Fruit fly (Drosophila melanogaster) whole organism, embryonic: ENCODE results near the gene CG6878.

ENCODE experiments used
- NK7.1 ChIP-seq: fragments of 200-800 bp; sonication (Bioruptor generic); optimal IDR thresholded peaks from 3 replicates; lab custom pipeline; 2016; ENCODE audit warnings: missing biosample characterization, missing genetic modification characterization
- Sry-δ ChIP-seq: fragments of 200-800 bp; sonication (Bioruptor generic); optimal IDR thresholded peaks from 2 replicates; lab custom pipeline; 2016; ENCODE audit warnings: missing biosample characterization, missing genetic modification characterization
- ci ChIP-seq: fragments of 200-800 bp; sonication (Bioruptor generic); IDR thresholded peaks from 3 replicates; pipeline ENCODE4 v1.3.6; 2022; ENCODE audit warnings: missing biosample characterization, missing genetic modification characterization

DNA sequence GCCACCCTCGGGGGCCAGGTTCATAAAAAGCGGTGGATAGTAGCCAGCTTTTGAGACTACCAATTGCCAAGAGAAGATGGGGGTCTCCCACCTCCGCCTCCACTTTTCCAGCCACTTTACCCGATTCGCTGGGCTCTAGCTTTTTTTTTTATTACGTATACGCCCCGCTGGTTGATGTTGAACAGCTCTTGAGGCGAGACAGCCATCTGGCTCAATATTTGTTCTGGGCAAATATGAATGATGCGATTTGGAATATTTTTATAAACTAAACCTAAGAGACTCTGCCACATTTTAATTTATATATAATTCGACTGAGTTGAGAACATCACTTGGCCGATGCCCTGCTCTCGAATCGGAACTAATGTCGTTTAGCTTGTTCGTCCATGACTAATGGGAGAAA is 11.6 kb upstream of the CG6878 start:
- TF ChIP-seq Sry-δ (GFP tag; lab: Kevin White, UChicago) (no peak), ci (GFP tag; lab: Robert Waterston, UW) (no peak), NK7.1 (no peak)
